Worm (Caenorhabditis elegans): Measurements from ENCODE around the gene Y49A3A.4.

The Y49A3A.4 gene

ce11 chrV:14322743-14323142, 35.9 kb downstream of the Y49A3A.4 start, which contains the start of gene F47B8.3 (continued):
- TF ChIP-seq nhr-11 (tag; optimal IDR thresholded peaks at IDR 0.05) (no peak), lir-3 (tag; optimal IDR thresholded peaks at IDR 0.05; ENCODE audit: poor library complexity) (peak; percentile 9), swsn-7 (tag; optimal IDR thresholded peaks at IDR 0.05) (peak; percentile 40), nhr-20 (tag; optimal IDR thresholded peaks at IDR 0.05) (peak; percentile 53), nhr-76 (tag; optimal IDR thresholded peaks at IDR 0.05) (no peak), nhr-71 (tag; optimal IDR thresholded peaks at IDR 0.05) (peak; percentile 62), egl-27 (tag; optimal IDR thresholded peaks at IDR 0.05) (no peak), irx-1 (tag; optimal IDR thresholded peaks at IDR 0.05) (no peak), ets-5 (GFP tag; IDR thresholded peaks at IDR 0.05) (no peak), lin-35 (GFP tag; optimal IDR thresholded peaks at IDR 0.05) (peak; percentile 52 to 57), snpc-4 (tag; optimal IDR thresholded peaks at IDR 0.05) (peak; percentile 55), F16B12.6 (tag; optimal IDR thresholded peaks at IDR 0.05) (no peak), blmp-1 (tag; optimal IDR thresholded peaks at IDR 0.05) (peak; percentile 50), egl-13 (tag; optimal IDR thresholded peaks at IDR 0.05) (no peak), efl-1 (optimal IDR thresholded peaks at IDR 0.05) (peak; percentile 61 to 82), efl-1 (GFP tag; optimal IDR thresholded peaks at IDR 0.05 in 1 of 2) (peak; percentile 37 to 60), hlh-17 (GFP tag; optimal IDR thresholded peaks at IDR 0.05; ENCODE audit: borderline replicate concordance) (no peak), unc-98 (GFP tag; IDR thresholded peaks at IDR 0.05) (no peak), C34B4.2 (tag; optimal IDR thresholded peaks at IDR 0.05) (no peak), ztf-4 (tag; optimal IDR thresholded peaks at IDR 0.05) (no peak), nhr-77 (tag; optimal IDR thresholded peaks at IDR 0.05) (no peak), pax-3 (tag; optimal IDR thresholded peaks at IDR 0.05) (no peak), grh-1 (GFP tag; IDR thresholded peaks at IDR 0.05) (no peak), dsc-1 (tag; optimal IDR thresholded peaks at IDR 0.05) (no peak), fkh-10 (GFP tag; optimal IDR thresholded peaks at IDR 0.05) (no peak), efl-3 (GFP tag; optimal IDR thresholded peaks at IDR 0.05) (no peak), jun-1 (tag; optimal IDR thresholded peaks at IDR 0.05) (no peak), mab-9 (GFP tag; IDR thresholded peaks at IDR 0.05) (no peak), fkh-8 (tag; optimal IDR thresholded peaks at IDR 0.05) (peak; percentile 85), unc-30 (tag; optimal IDR thresholded peaks at IDR 0.05) (no peak), lin-15B (tag; optimal IDR thresholded peaks at IDR 0.05) (no peak), vab-15 (tag; optimal IDR thresholded peaks at IDR 0.05) (no peak), mep-1 (tag; optimal IDR thresholded peaks at IDR 0.05) (peak; percentile 77), xbp-1 (tag; optimal IDR thresholded peaks at IDR 0.05) (no peak), nhr-84 (tag; optimal IDR thresholded peaks at IDR 0.05) (no peak), tlp-1 (tag; optimal IDR thresholded peaks at IDR 0.05) (no peak), lin-13 (GFP tag; optimal IDR thresholded peaks at IDR 0.05) (no peak), C16A3.4 (tag; optimal IDR thresholded peaks at IDR 0.05) (no peak), nhr-47 (tag; optimal IDR thresholded peaks at IDR 0.05) (peak; percentile 51), nhr-28 (tag; optimal IDR thresholded peaks at IDR 0.05) (no peak), fkh-4 (tag; optimal IDR thresholded peaks at IDR 0.05; ENCODE audit: borderline replicate concordance) (no peak), sptf-1 (tag; optimal IDR thresholded peaks at IDR 0.05) (no peak), zag-1 (tag; optimal IDR thresholded peaks at IDR 0.05) (no peak), Y116A8C.19 (tag; optimal IDR thresholded peaks at IDR 0.05; ENCODE audit: borderline replicate concordance) (no peak), zip-4 (GFP tag; optimal IDR thresholded peaks at IDR 0.05) (no peak), tbx-2 (tag; optimal IDR thresholded peaks at IDR 0.05) (no peak), sup-37 (GFP tag; optimal IDR thresholded peaks at IDR 0.05) (no peak)

Data from whole organism, L1 larva.